Worm (Caenorhabditis elegans) whole organism, L1 larva: ENCODE results near the gene K10D11.4.

Source experiments
- ama-1 ChIP-seq: fragments of 150-350 bp; optimal IDR thresholded peaks from 2 replicates; lab custom pipeline; 2014
- ceh-82 ChIP-seq, 3 experiments: fragments of 150-350 bp in 1 of 3; sonication (generic microtip) in 2 of 3; optimal IDR thresholded peaks; 2 replicates each; lab custom pipeline; 2014 to 2017; ENCODE audit warnings: missing biosample characterization in 3 of 3, missing genetic modification characterization in 3 of 3
- dpl-1 ChIP-seq, 3 experiments: fragments of 150-350 bp in 2 of 3; sonication (generic microtip) in 1 of 3; optimal IDR thresholded peaks; 2 replicates each; lab custom pipeline; 2014 to 2017; ENCODE audit warnings: missing biosample characterization in 3 of 3, missing genetic modification characterization in 3 of 3, missing genetic modification reagents in 3 of 3
- lir-3 ChIP-seq: sonication (generic microtip); optimal IDR thresholded peaks from 2 replicates; lab custom pipeline; 2016; ENCODE audit warnings: mild to moderate bottlenecking, missing genetic modification characterization, moderate library complexity, missing compliant biosample characterization; ENCODE audit not compliant: poor library complexity
- lsy-2 ChIP-seq, 2 experiments: fragments of 150-350 bp; optimal IDR thresholded peaks; 2 replicates each; lab custom pipeline; 2014; ENCODE audit warnings: missing biosample characterization in 2 of 2, missing genetic modification characterization in 2 of 2
- mab-9 ChIP-seq: fragments of 200-800 bp; sonication (Bioruptor generic); IDR thresholded peaks from 2 replicates; pipeline ENCODE4 v1.3.6; 2022; ENCODE audit warnings: missing genetic modification reagents, missing genetic modification characterization, missing compliant biosample characterization
- nhr-28 ChIP-seq: fragments of 150-350 bp; optimal IDR thresholded peaks from 2 replicates; lab custom pipeline; 2014; ENCODE audit warnings: missing biosample characterization, missing genetic modification characterization
- nhr-76 ChIP-seq: sonication (generic microtip); optimal IDR thresholded peaks from 2 replicates; lab custom pipeline; 2017; ENCODE audit warnings: missing biosample characterization, missing genetic modification characterization
- nhr-85 ChIP-seq: sonication (generic microtip); peaks from one replicate; lab custom pipeline; 2016; ENCODE audit warnings: missing genetic modification characterization, inconsistent platforms, missing compliant biosample characterization
- unc-130 ChIP-seq: fragments of 150-350 bp; optimal IDR thresholded peaks from 2 replicates; lab custom pipeline; 2017; ENCODE audit warnings: missing biosample characterization, missing genetic modification characterization, inconsistent platforms
- unc-30 ChIP-seq: sonication (generic microtip); optimal IDR thresholded peaks from 2 replicates; lab custom pipeline; 2017; ENCODE audit warnings: missing biosample characterization, missing genetic modification characterization

ce11 chrIV:12977650-12978049 is 16.6 kb downstream of the K10D11.4 start:
- TF ChIP-seq ceh-82 (tag; optimal IDR thresholded peaks at IDR 0.05; lab: Kevin White, UChicago) = no peak
- TF ChIP-seq lir-3 (tag; lab: Kevin White, UChicago) = no peak
- no peak for TF ChIP-seq dpl-1 (GFP tag; optimal IDR thresholded peaks at IDR 0.05; lab: Kevin White, UChicago)
- TF ChIP-seq mab-9 (GFP tag; lab: Robert Waterston, UW) = no peak
- no peak for TF ChIP-seq unc-130 (tag; lab: Kevin White, UChicago)
- TF ChIP-seq nhr-76 (tag; lab: Kevin White, UChicago) = no peak
- TF ChIP-seq nhr-85 (tag; lab: Kevin White, UChicago) = no peak
- no peak for TF ChIP-seq ama-1 (lab: Kevin White, UChicago)
- TF ChIP-seq nhr-28 (tag; lab: Kevin White, UChicago) = no peak
- TF ChIP-seq unc-30 (tag; lab: Kevin White, UChicago) = no peak
- no peak for TF ChIP-seq lsy-2 (tag; optimal IDR thresholded peaks at IDR 0.05; lab: Kevin White, UChicago)
